Fruit fly (Drosophila melanogaster): ENCODE data around the gene Polr2G.

Polr2G gene

DNA sequence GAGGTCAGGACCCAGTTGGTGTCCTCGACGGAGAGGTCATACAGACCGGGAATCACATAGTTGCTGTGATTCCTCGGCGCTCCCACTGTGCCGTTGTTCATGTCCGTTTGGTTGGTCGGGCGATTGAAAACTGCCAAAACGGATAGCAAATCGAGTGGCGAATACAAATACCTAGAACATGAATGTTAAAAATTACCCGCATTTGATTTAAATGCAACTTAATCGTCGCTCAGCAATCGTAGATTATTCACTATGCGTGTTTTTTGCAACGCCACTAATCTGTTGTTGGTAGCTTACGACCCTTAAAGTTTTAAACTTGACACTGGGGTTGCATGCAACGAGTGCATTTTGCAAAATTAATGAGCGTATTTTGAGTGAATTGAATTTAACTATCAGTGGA lies 26.1 kb upstream of the Polr2G start, which contains the start of gene Amt:
Amt (minus strand) TSS at position 101 of the 400 bp plus-strand sequence.
- no peak for TF ChIP-seq pan (optimal IDR thresholded peaks at IDR 0.05)

DNA sequence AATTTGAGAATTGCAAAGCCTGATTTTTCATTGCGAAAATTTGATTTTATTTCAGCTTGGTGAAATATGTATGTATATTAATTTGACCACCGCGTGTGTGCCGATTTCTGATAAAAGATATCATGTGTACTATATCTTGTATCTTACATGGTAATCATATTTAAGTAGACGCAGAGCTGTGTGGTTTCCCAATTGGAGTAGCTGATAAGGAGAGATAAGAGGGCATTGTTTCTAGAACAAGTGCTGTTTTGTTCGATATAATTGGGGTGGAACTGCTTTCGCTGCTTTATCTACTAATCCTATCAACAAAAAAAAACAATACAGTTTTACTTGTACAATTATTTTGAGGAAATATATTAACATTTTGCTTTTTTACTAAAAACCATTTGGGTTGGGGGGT lies 23.6 kb upstream of the Polr2G start:
- TF ChIP-seq jim (GFP tag; optimal IDR thresholded peaks at IDR 0.05) = no peak
- peak in 1 of 2 experiments; percentile 22 for TF ChIP-seq foxo (GFP tag; optimal IDR thresholded peaks at IDR 0.05)
- TF ChIP-seq Abd-B (GFP tag; optimal IDR thresholded peaks at IDR 0.05) = no peak
- TF ChIP-seq woc (GFP tag; optimal IDR thresholded peaks at IDR 0.05) = no peak
- peak; percentile 7 for TF ChIP-seq h (GFP tag; optimal IDR thresholded peaks at IDR 0.05)
- peak; percentile 9 for TF ChIP-seq Jra (GFP tag; optimal IDR thresholded peaks at IDR 0.05)
- TF ChIP-seq sage (GFP tag; optimal IDR thresholded peaks at IDR 0.05) = no peak
- no peak for TF ChIP-seq Hnf4 (GFP tag; optimal IDR thresholded peaks at IDR 0.05)
- peak; percentile 8 for TF ChIP-seq Sp1 (GFP tag; optimal IDR thresholded peaks at IDR 0.05)
- TF ChIP-seq dl (GFP tag; optimal IDR thresholded peaks at IDR 0.05; ENCODE audit: insufficient read depth in 1 of 2, partially characterized antibody in 2 of 2) = no peak
- no peak for TF ChIP-seq dsf (GFP tag; optimal IDR thresholded peaks at IDR 0.05; ENCODE audit: borderline replicate concordance)
- no peak for TF ChIP-seq CrebA (GFP tag; optimal IDR thresholded peaks at IDR 0.05; ENCODE audit: borderline replicate concordance)
- no peak for TF ChIP-seq Rel (GFP tag; optimal IDR thresholded peaks at IDR 0.05)
- peak; percentile 98 for TF ChIP-seq Rel (tag; optimal IDR thresholded peaks at IDR 0.05)
- peak; percentile 4 for TF ChIP-seq br (GFP tag; optimal IDR thresholded peaks at IDR 0.05)
- TF ChIP-seq HLH106 (tag; optimal IDR thresholded peaks at IDR 0.05) = no peak
- no peak for TF ChIP-seq pan (optimal IDR thresholded peaks at IDR 0.05)

dm6 chr3R:15243452-15243851 lies 20.5 kb upstream of the Polr2G start:
- TF ChIP-seq tai (GFP tag; optimal IDR thresholded peaks at IDR 0.05) (no peak), Hnf4 (GFP tag; optimal IDR thresholded peaks at IDR 0.05) (no peak), dsf (GFP tag; optimal IDR thresholded peaks at IDR 0.05; ENCODE audit: borderline replicate concordance) (no peak), Sp1 (GFP tag; optimal IDR thresholded peaks at IDR 0.05) (no peak), CG9705 (GFP tag; optimal IDR thresholded peaks at IDR 0.05) (no peak), GATAd (GFP tag; optimal IDR thresholded peaks at IDR 0.05) (no peak), sage (GFP tag; optimal IDR thresholded peaks at IDR 0.05) (peak; percentile 60), CrebA (GFP tag; optimal IDR thresholded peaks at IDR 0.05; ENCODE audit: borderline replicate concordance) (no peak), Myc (optimal IDR thresholded peaks at IDR 0.05) (peak; percentile 56), rgr (GFP tag; optimal IDR thresholded peaks at IDR 0.05) (peak; percentile 13), Jra (GFP tag; optimal IDR thresholded peaks at IDR 0.05) (peak; percentile 33), Abd-B (GFP tag; optimal IDR thresholded peaks at IDR 0.05) (no peak), Rel (GFP tag; optimal IDR thresholded peaks at IDR 0.05) (peak; percentile 9), Rel (tag; optimal IDR thresholded peaks at IDR 0.05) (peak; percentile 34), dl (GFP tag; optimal IDR thresholded peaks at IDR 0.05; ENCODE audit: insufficient read depth in 1 of 2, partially characterized antibody in 2 of 2) (no peak), HLH106 (tag; optimal IDR thresholded peaks at IDR 0.05) (no peak), Hr83 (GFP tag; optimal IDR thresholded peaks at IDR 0.05; ENCODE audit: poor library complexity, severe bottlenecking) (no peak), foxo (GFP tag; optimal IDR thresholded peaks at IDR 0.05) (no peak), Dif (GFP tag; optimal IDR thresholded peaks at IDR 0.05; ENCODE audit: partially characterized antibody) (peak; percentile 48), Dfd (GFP tag; optimal IDR thresholded peaks at IDR 0.05) (no peak), lola (GFP tag; optimal IDR thresholded peaks at IDR 0.05) (no peak), br (GFP tag; optimal IDR thresholded peaks at IDR 0.05) (no peak), N (GFP tag; optimal IDR thresholded peaks at IDR 0.05) (peak; percentile 69), Hr78 (GFP tag; optimal IDR thresholded peaks at IDR 0.05) (peak; percentile 29), Mio (GFP tag; optimal IDR thresholded peaks at IDR 0.05) (no peak), ey (GFP tag; optimal IDR thresholded peaks at IDR 0.05) (peak; percentile 4), OdsH (GFP tag; optimal IDR thresholded peaks at IDR 0.05) (no peak), dmrt93B (GFP tag; optimal IDR thresholded peaks at IDR 0.05) (no peak), CG32264 (GFP tag; optimal IDR thresholded peaks at IDR 0.05) (peak; percentile 30), h (GFP tag; optimal IDR thresholded peaks at IDR 0.05) (peak; percentile 63), sv (GFP tag; optimal IDR thresholded peaks at IDR 0.05) (no peak), Vsx2 (GFP tag; optimal IDR thresholded peaks at IDR 0.05; ENCODE audit: partially characterized antibody) (no peak), usp (GFP tag; optimal IDR thresholded peaks at IDR 0.05) (no peak), brk (GFP tag; optimal IDR thresholded peaks at IDR 0.05) (peak; percentile 34), fru (GFP tag; optimal IDR thresholded peaks at IDR 0.05) (peak; percentile 0), jim (GFP tag; optimal IDR thresholded peaks at IDR 0.05) (no peak), psq (GFP tag; optimal IDR thresholded peaks at IDR 0.05) (no peak), woc (GFP tag; optimal IDR thresholded peaks at IDR 0.05) (no peak), pan (optimal IDR thresholded peaks at IDR 0.05) (no peak)
